Fruit fly (Drosophila melanogaster) whole organism, embryonic: ENCODE data around the gene CG43707.

Source experiments
- ATbp ChIP-seq: fragments of 200-800 bp; sonication (Bioruptor generic); optimal IDR thresholded peaks from 2 replicates; lab custom pipeline; 2017; ENCODE audit warnings: missing biosample characterization, mild to moderate bottlenecking, missing genetic modification characterization, missing genetic modification reagents
- B-H2 ChIP-seq: fragments of 200-800 bp; sonication (Bioruptor generic); optimal IDR thresholded peaks from 2 replicates; lab custom pipeline; 2018; ENCODE audit warnings: missing biosample characterization, mild to moderate bottlenecking, missing genetic modification characterization
- CG11085 ChIP-seq: fragments of 200-800 bp; sonication (Bioruptor generic); IDR thresholded peaks from 2 replicates; pipeline ENCODE4 v1.3.6; 2022; ENCODE audit warnings: missing biosample characterization, missing genetic modification characterization
- CG12744 ChIP-seq: fragments of 200-800 bp; sonication (Bioruptor generic); optimal IDR thresholded peaks from 2 replicates; lab custom pipeline; 2016; ENCODE audit warnings: missing biosample characterization, missing genetic modification characterization
- CG14014 ChIP-seq: fragments of 200-800 bp; sonication (Bioruptor generic); IDR thresholded peaks from 2 replicates; pipeline ENCODE4 v1.3.6; 2022; ENCODE audit warnings: missing biosample characterization, missing genetic modification characterization
- CG15011 ChIP-seq: fragments of 200-800 bp; sonication (Bioruptor generic); optimal IDR thresholded peaks from 3 replicates; lab custom pipeline; 2018; ENCODE audit warnings: missing biosample characterization, mild to moderate bottlenecking, missing genetic modification characterization
- CG15601 ChIP-seq: fragments of 200-800 bp; sonication (Bioruptor generic); optimal IDR thresholded peaks from 3 replicates; lab custom pipeline; 2019; ENCODE audit warnings: missing biosample characterization, mild to moderate bottlenecking, missing genetic modification characterization, moderate library complexity
- CG1602 ChIP-seq: fragments of 200-800 bp; sonication (Bioruptor generic); optimal IDR thresholded peaks from 3 replicates; lab custom pipeline; 2016; ENCODE audit warnings: missing biosample characterization, missing genetic modification characterization
- CG1647 ChIP-seq: fragments of 200-800 bp; sonication (Bioruptor generic); optimal IDR thresholded peaks from 3 replicates; lab custom pipeline; 2016; ENCODE audit warnings: missing biosample characterization, missing genetic modification characterization
- CG16863 ChIP-seq: fragments of 200-800 bp; sonication (Bioruptor generic); optimal IDR thresholded peaks from 3 replicates; lab custom pipeline; 2016; ENCODE audit warnings: missing biosample characterization, missing genetic modification characterization
- CG17359 ChIP-seq: fragments of 200-800 bp; sonication (Bioruptor generic); optimal IDR thresholded peaks from 3 replicates; lab custom pipeline; 2018; ENCODE audit warnings: missing biosample characterization, mild to moderate bottlenecking, missing genetic modification characterization, moderate library complexity
- CG2129 ChIP-seq: fragments of 200-800 bp; sonication (Bioruptor generic); IDR thresholded peaks from 2 replicates; pipeline ENCODE4 v1.3.6; 2022; ENCODE audit warnings: missing biosample characterization, missing genetic modification characterization; ENCODE audit not compliant: partially characterized antibody
- CG2199 ChIP-seq: fragments of 200-800 bp; sonication (Bioruptor generic); IDR thresholded peaks from 3 replicates; pipeline ENCODE4 v1.3.6; 2022; ENCODE audit warnings: missing biosample characterization, missing genetic modification characterization
- CG2712 ChIP-seq: fragments of 200-800 bp; optimal IDR thresholded peaks from 3 replicates; lab custom pipeline; 2019; ENCODE audit warnings: missing biosample characterization, mild to moderate bottlenecking, missing genetic modification characterization, moderate library complexity
- CG32772 ChIP-seq: fragments of 200-800 bp; sonication (Bioruptor generic); IDR thresholded peaks from 2 replicates; pipeline ENCODE4 v1.3.6; 2022; ENCODE audit warnings: missing biosample characterization, missing genetic modification characterization
- CG42726 ChIP-seq: fragments of 200-800 bp; sonication (Bioruptor generic); IDR thresholded peaks from 2 replicates; pipeline ENCODE4 v1.3.6; 2022; ENCODE audit warnings: missing biosample characterization, missing genetic modification characterization; ENCODE audit not compliant: partially characterized antibody
- CG4282 ChIP-seq: fragments of 200-800 bp; sonication (Bioruptor generic); optimal IDR thresholded peaks from 2 replicates; lab custom pipeline; 2016; ENCODE audit warnings: missing biosample characterization, missing genetic modification characterization
- CG6765 ChIP-seq: fragments of 200-800 bp; sonication (Bioruptor generic); optimal IDR thresholded peaks from 3 replicates; lab custom pipeline; 2017; ENCODE audit warnings: missing biosample characterization, mild to moderate bottlenecking, missing genetic modification characterization
- CG6854 ChIP-seq: fragments of 200-800 bp; sonication (Bioruptor generic); optimal IDR thresholded peaks from 3 replicates; lab custom pipeline; 2017; ENCODE audit warnings: missing biosample characterization, mild to moderate bottlenecking, missing genetic modification characterization
- CG7987 ChIP-seq: fragments of 200-800 bp; sonication (Bioruptor generic); optimal IDR thresholded peaks from 2 replicates; lab custom pipeline; 2018; ENCODE audit warnings: missing biosample characterization, mild to moderate bottlenecking, missing genetic modification characterization, moderate library complexity
- CG8281 ChIP-seq: fragments of 200-800 bp; sonication (Bioruptor generic); optimal IDR thresholded peaks from 2 replicates; lab custom pipeline; 2018; ENCODE audit warnings: missing biosample characterization, mild to moderate bottlenecking, missing genetic modification characterization, moderate library complexity
- CG8388 ChIP-seq: fragments of 200-800 bp; sonication (Bioruptor generic); optimal IDR thresholded peaks from 2 replicates; lab custom pipeline; 2019; ENCODE audit warnings: missing biosample characterization, mild to moderate bottlenecking, missing genetic modification characterization, moderate library complexity
- CG9797 ChIP-seq: fragments of 200-800 bp; sonication (Bioruptor generic); optimal IDR thresholded peaks from 3 replicates; lab custom pipeline; 2018; ENCODE audit warnings: missing biosample characterization, mild to moderate bottlenecking, missing genetic modification characterization
- CG9817 ChIP-seq: fragments of 200-800 bp; sonication (Bioruptor generic); optimal IDR thresholded peaks from 2 replicates; lab custom pipeline; 2018; ENCODE audit warnings: missing biosample characterization, mild to moderate bottlenecking, missing genetic modification characterization, moderate library complexity
- D19B ChIP-seq: fragments of 200-800 bp; sonication (Bioruptor generic); optimal IDR thresholded peaks from 2 replicates; lab custom pipeline; 2017; ENCODE audit warnings: missing biosample characterization, mild to moderate bottlenecking, missing genetic modification characterization
- E2f1 ChIP-seq: fragments of 200-800 bp; sonication (Bioruptor generic); IDR thresholded peaks from 2 replicates; pipeline ENCODE4 v1.3.6; 2022; ENCODE audit warnings: missing biosample characterization, missing genetic modification characterization
- HHEX ChIP-seq: fragments of 200-800 bp; sonication (Bioruptor generic); optimal IDR thresholded peaks from 3 replicates; lab custom pipeline; 2017; ENCODE audit warnings: missing biosample characterization, mild to moderate bottlenecking, missing genetic modification characterization, missing genetic modification reagents
- Lpt ChIP-seq: fragments of >200 bp; optimal IDR thresholded peaks from 2 replicates; lab custom pipeline; 2018; ENCODE audit warnings: missing biosample characterization, missing genetic modification characterization
- MBD-R2 ChIP-seq: fragments of 200-800 bp; sonication (Bioruptor generic); IDR thresholded peaks from 2 replicates; pipeline ENCODE4 v1.3.6; 2022; ENCODE audit warnings: missing biosample characterization, missing genetic modification characterization
- TFAM ChIP-seq: fragments of 200-800 bp; sonication (Bioruptor generic); optimal IDR thresholded peaks from 2 replicates; lab custom pipeline; 2017; ENCODE audit warnings: missing biosample characterization, missing genetic modification characterization, inconsistent platforms
- YL-1 ChIP-seq: fragments of 200-800 bp; sonication (Bioruptor generic); optimal IDR thresholded peaks from 3 replicates; lab custom pipeline; 2017; ENCODE audit warnings: missing biosample characterization, mild to moderate bottlenecking, missing genetic modification characterization
- ab ChIP-seq: fragments of 200-800 bp; sonication (Bioruptor generic); optimal IDR thresholded peaks from 2 replicates; lab custom pipeline; 2016; ENCODE audit warnings: missing biosample characterization, missing genetic modification characterization
- ash1 ChIP-seq: fragments of 200-800 bp; sonication (Bioruptor generic); optimal IDR thresholded peaks from 2 replicates; lab custom pipeline; 2018; ENCODE audit warnings: missing biosample characterization, mild to moderate bottlenecking, missing genetic modification characterization
- bigmax ChIP-seq: fragments of 200-800 bp; sonication (Bioruptor generic); optimal IDR thresholded peaks from 2 replicates; lab custom pipeline; 2018; ENCODE audit warnings: missing biosample characterization, mild to moderate bottlenecking, missing genetic modification characterization
- croc ChIP-seq: fragments of 200-800 bp; sonication (Bioruptor generic); conservative IDR thresholded peaks from 3 replicates; pipeline ENCODE4 v1.3.6; 2022; ENCODE audit warnings: missing biosample characterization, missing genetic modification characterization
- disco-r ChIP-seq: fragments of 200-800 bp; sonication (Bioruptor generic); optimal IDR thresholded peaks from 2 replicates; lab custom pipeline; 2016; ENCODE audit warnings: missing biosample characterization, missing genetic modification characterization
- eve ChIP-seq, 2 experiments: fragments of >200 bp; optimal IDR thresholded peaks; 2 replicates each; lab custom pipeline; 2017; ENCODE audit warnings: missing biosample characterization in 2 of 2, missing genetic modification characterization in 2 of 2
- exex ChIP-seq: fragments of 200-800 bp; sonication (Bioruptor generic); optimal IDR thresholded peaks from 4 replicates; lab custom pipeline; 2018; ENCODE audit warnings: missing biosample characterization, mild to moderate bottlenecking, missing genetic modification characterization, moderate library complexity
- gce ChIP-seq: fragments of 200-800 bp; sonication (Bioruptor generic); IDR thresholded peaks from 3 replicates; pipeline ENCODE4 v1.3.6; 2022; ENCODE audit warnings: missing biosample characterization, missing genetic modification characterization
- gcm ChIP-seq: fragments of 200-800 bp; sonication (Bioruptor generic); optimal IDR thresholded peaks from 2 replicates; lab custom pipeline; 2019; ENCODE audit warnings: missing biosample characterization, mild to moderate bottlenecking, missing genetic modification characterization, moderate library complexity
- h ChIP-seq: fragments of >200 bp; optimal IDR thresholded peaks from 2 replicates; lab custom pipeline; 2017
- mam ChIP-seq: fragments of 200-800 bp; sonication (Bioruptor generic); optimal IDR thresholded peaks from 3 replicates; lab custom pipeline; 2016; ENCODE audit warnings: missing biosample characterization, missing genetic modification characterization
- nau ChIP-seq: fragments of 200-800 bp; sonication (Bioruptor generic); optimal IDR thresholded peaks from 3 replicates; lab custom pipeline; 2017; ENCODE audit warnings: missing biosample characterization, mild to moderate bottlenecking, missing genetic modification characterization, missing genetic modification reagents
- oc ChIP-seq: fragments of 200-800 bp; sonication (Bioruptor generic); optimal IDR thresholded peaks from 2 replicates; lab custom pipeline; 2018; ENCODE audit warnings: missing biosample characterization, mild to moderate bottlenecking, missing genetic modification characterization, moderate library complexity
- peb ChIP-seq: fragments of 200-800 bp; sonication (Bioruptor generic); IDR thresholded peaks from 2 replicates; pipeline ENCODE4 v1.3.6; 2022; ENCODE audit warnings: missing biosample characterization, missing genetic modification characterization
- phol ChIP-seq: fragments of 200-800 bp; sonication (Bioruptor generic); optimal IDR thresholded peaks from 3 replicates; lab custom pipeline; 2018; ENCODE audit warnings: missing biosample characterization, mild to moderate bottlenecking, missing genetic modification characterization, moderate library complexity
- run ChIP-seq: fragments of 200-800 bp; sonication (Bioruptor generic); optimal IDR thresholded peaks from 3 replicates; lab custom pipeline; 2018; ENCODE audit warnings: missing biosample characterization, mild to moderate bottlenecking, missing genetic modification characterization
- sd ChIP-seq: fragments of 200-800 bp; sonication (Bioruptor generic); optimal IDR thresholded peaks from 3 replicates; lab custom pipeline; 2018; ENCODE audit warnings: missing biosample characterization, mild to moderate bottlenecking, missing genetic modification characterization, moderate library complexity
- slbo ChIP-seq: fragments of 200-800 bp; sonication (Bioruptor generic); IDR thresholded peaks from 2 replicates; pipeline ENCODE4 v1.3.6; 2022; ENCODE audit warnings: missing biosample characterization, missing genetic modification characterization
- tna ChIP-seq: fragments of 200-800 bp; sonication (Bioruptor generic); IDR thresholded peaks from 2 replicates; pipeline ENCODE4 v1.3.6; 2022; ENCODE audit warnings: missing biosample characterization, missing genetic modification characterization; ENCODE audit not compliant: partially characterized antibody
- tup ChIP-seq: fragments of 200-800 bp; sonication (Bioruptor generic); optimal IDR thresholded peaks from 2 replicates; lab custom pipeline; 2016; ENCODE audit warnings: missing biosample characterization, mild to moderate bottlenecking, missing genetic modification characterization, moderate library complexity
- yki ChIP-seq: fragments of >200 bp; optimal IDR thresholded peaks from 3 replicates; lab custom pipeline; 2018

CG43707 gene

DNA sequence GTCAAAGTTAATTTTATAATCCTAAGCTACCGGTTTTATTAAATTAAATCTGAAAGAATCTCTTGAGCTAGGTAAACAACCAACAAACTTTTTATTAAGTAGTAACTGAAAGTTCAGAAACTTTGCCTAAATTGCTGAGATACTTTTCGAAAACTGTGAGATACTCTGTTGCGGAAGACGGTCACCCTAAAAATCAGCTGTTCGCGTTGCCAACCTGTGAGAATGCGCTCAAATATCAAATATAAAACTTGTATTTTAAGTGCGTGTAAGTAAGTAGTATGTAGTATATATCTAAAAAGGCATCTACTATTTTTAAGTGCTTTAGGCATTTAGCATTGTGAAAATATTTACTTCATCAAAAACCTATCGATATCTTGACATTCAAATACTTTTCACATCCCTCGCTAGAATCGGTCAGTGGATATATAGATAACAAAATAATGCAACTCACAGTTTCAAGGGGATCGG is 44.1 kb upstream of the CG43707 start, which contains the start of the genes CG31955 and CG2818 (continued):
- TF ChIP-seq MBD-R2 (GFP tag; lab: Robert Waterston, UW) (peak; percentile 45; the same call in 1 of the 2 replicates), CG7987 (no peak), slbo (GFP tag; lab: Robert Waterston, UW) (no peak), E2f1 (GFP tag; lab: Robert Waterston, UW) (no peak), Lpt (no peak), CG2129 (GFP tag; lab: Robert Waterston, UW) (peak; percentile 63; the same call in 1 of the 2 replicates), HHEX (GFP tag; lab: Kevin White, UChicago) (no peak), yki (lab: Kevin White, UChicago) (no peak), TFAM (GFP tag; lab: Kevin White, UChicago) (no peak), tup (GFP tag; lab: Kevin White, UChicago) (no peak), CG16863 (no peak), CG4282 (GFP tag; lab: Kevin White, UChicago) (no peak), ATbp (no peak), CG17359 (tag; lab: Kevin White, UChicago) (no peak), CG32772 (GFP tag; lab: Robert Waterston, UW) (no peak), CG9797 (peak; percentile 1), sd (tag; lab: Kevin White, UChicago) (peak; percentile 51), run (tag; lab: Kevin White, UChicago) (no peak), tna (GFP tag; lab: Robert Waterston, UW) (no peak), gce (GFP tag; lab: Robert Waterston, UW) (no peak), ab (GFP tag; lab: Kevin White, UChicago) (no peak), CG12744 (GFP tag; lab: Kevin White, UChicago) (no peak), CG9817 (tag; lab: Kevin White, UChicago) (no peak), YL-1 (GFP tag; lab: Kevin White, UChicago) (no peak), ash1 (GFP tag; lab: Kevin White, UChicago) (no peak), eve (GFP tag; optimal IDR thresholded peaks at IDR 0.05; lab: Kevin White, UChicago) (no peak), CG42726 (GFP tag; lab: Robert Waterston, UW) (0 out of 2 replicates have a peak, but pooled peaks have one; percentile 16), D19B (GFP tag; lab: Kevin White, UChicago) (no peak), nau (GFP tag; lab: Kevin White, UChicago) (no peak), disco-r (GFP tag; lab: Kevin White, UChicago) (no peak), CG6765 (GFP tag; lab: Kevin White, UChicago) (no peak), CG8388 (no peak), CG1647 (no peak), exex (tag; lab: Kevin White, UChicago) (no peak), CG15601 (tag; lab: Kevin White, UChicago) (no peak), CG6854 (no peak), CG1602 (GFP tag; lab: Kevin White, UChicago) (no peak), CG8281 (tag; lab: Kevin White, UChicago) (no peak), mam (GFP tag; lab: Kevin White, UChicago) (no peak), CG2712 (tag; lab: Kevin White, UChicago) (no peak), CG11085 (GFP tag; lab: Robert Waterston, UW) (no peak), oc (tag; lab: Kevin White, UChicago) (no peak), h (lab: Kevin White, UChicago) (no peak), peb (GFP tag; lab: Robert Waterston, UW) (no peak), phol (peak; percentile 73), croc (GFP tag; lab: Robert Waterston, UW) (no peak), CG14014 (no peak), CG15011 (GFP tag; lab: Kevin White, UChicago) (no peak), CG2199 (GFP tag; lab: Robert Waterston, UW) (no peak), gcm (GFP tag; lab: Kevin White, UChicago) (no peak), B-H2 (peak; percentile 23), bigmax (GFP tag; lab: Kevin White, UChicago) (no peak)
